Fruit fly (Drosophila melanogaster) whole organism, embryonic: ENCODE results near the gene CG42763.

Source experiments
- CG11504 ChIP-seq: fragments of 200-800 bp; sonication (Bioruptor generic); optimal IDR thresholded peaks from 3 replicates; lab custom pipeline; 2019; ENCODE audit warnings: missing biosample characterization, mild to moderate bottlenecking, missing genetic modification characterization, moderate library complexity
- CG12071 ChIP-seq: fragments of 200-800 bp; sonication (Bioruptor generic); optimal IDR thresholded peaks from 3 replicates; lab custom pipeline; 2018; ENCODE audit warnings: missing biosample characterization, mild to moderate bottlenecking, missing genetic modification characterization
- CG13894 ChIP-seq: fragments of 200-800 bp; sonication (Bioruptor generic); optimal IDR thresholded peaks from 3 replicates; lab custom pipeline; 2018; ENCODE audit warnings: missing biosample characterization, mild to moderate bottlenecking, missing genetic modification characterization, moderate library complexity
- CG14965 ChIP-seq: fragments of 200-800 bp; sonication (Bioruptor generic); optimal IDR thresholded peaks from 2 replicates; lab custom pipeline; 2016; ENCODE audit warnings: missing biosample characterization, missing genetic modification characterization, borderline replicate concordance
- CG15011 ChIP-seq: fragments of 200-800 bp; sonication (Bioruptor generic); optimal IDR thresholded peaks from 3 replicates; lab custom pipeline; 2018; ENCODE audit warnings: missing biosample characterization, mild to moderate bottlenecking, missing genetic modification characterization
- CG17385 ChIP-seq: fragments of 200-800 bp; sonication (Bioruptor generic); optimal IDR thresholded peaks from 3 replicates; lab custom pipeline; 2018; ENCODE audit warnings: missing biosample characterization, mild to moderate bottlenecking, missing genetic modification characterization
- CG2199 ChIP-seq: fragments of 200-800 bp; sonication (Bioruptor generic); IDR thresholded peaks from 3 replicates; pipeline ENCODE4 v1.3.6; 2022; ENCODE audit warnings: missing biosample characterization, missing genetic modification characterization
- CG30403 ChIP-seq: fragments of 200-800 bp; sonication (Bioruptor generic); optimal IDR thresholded peaks from 3 replicates; lab custom pipeline; 2016; ENCODE audit warnings: missing biosample characterization, missing genetic modification characterization
- CG30431 ChIP-seq: fragments of 200-800 bp; sonication (Bioruptor generic); optimal IDR thresholded peaks from 2 replicates; lab custom pipeline; 2017; ENCODE audit warnings: missing biosample characterization, missing genetic modification characterization
- CG33213 ChIP-seq: fragments of 200-800 bp; sonication (Bioruptor generic); optimal IDR thresholded peaks from 3 replicates; lab custom pipeline; 2016; ENCODE audit warnings: missing biosample characterization, missing genetic modification characterization
- CG4707 ChIP-seq: fragments of 200-800 bp; sonication (Bioruptor generic); optimal IDR thresholded peaks from 2 replicates; lab custom pipeline; 2018; ENCODE audit warnings: missing biosample characterization, mild to moderate bottlenecking, missing genetic modification characterization, moderate library complexity
- CG6175 ChIP-seq: fragments of 200-800 bp; sonication (Bioruptor generic); IDR thresholded peaks from 3 replicates; pipeline ENCODE4 v1.3.6; 2022; ENCODE audit warnings: missing biosample characterization, missing genetic modification characterization
- CG6654 ChIP-seq: fragments of 200-800 bp; sonication (Bioruptor generic); optimal IDR thresholded peaks from 2 replicates; lab custom pipeline; 2017; ENCODE audit warnings: missing biosample characterization, mild to moderate bottlenecking, missing genetic modification characterization
- CG7271 ChIP-seq: fragments of 200-800 bp; sonication (Bioruptor generic); optimal IDR thresholded peaks from 2 replicates; lab custom pipeline; 2018; ENCODE audit warnings: missing biosample characterization, mild to moderate bottlenecking, missing genetic modification characterization, moderate library complexity
- Doc3 ChIP-seq: fragments of 200-800 bp; sonication (Bioruptor generic); IDR thresholded peaks from 3 replicates; pipeline ENCODE4 v1.3.6; 2022; ENCODE audit warnings: missing biosample characterization, missing genetic modification characterization; ENCODE audit not compliant: partially characterized antibody
- Eip74EF ChIP-seq, 2 experiments: fragments of 200-800 bp in 1 of 2; fragments of >200 bp in 1 of 2; sonication (Bioruptor generic) in 1 of 2; optimal IDR thresholded peaks; 2 replicates each; lab custom pipeline; 2017 to 2019; ENCODE audit warnings: missing biosample characterization in 2 of 2, missing genetic modification characterization in 2 of 2, mild to moderate bottlenecking in 1 of 2, moderate library complexity in 1 of 2
- Ets65A ChIP-seq: fragments of 200-800 bp; sonication (Bioruptor generic); peaks from one replicate; lab custom pipeline; 2016; ENCODE audit warnings: missing biosample characterization, missing genetic modification characterization
- Gsc ChIP-seq: fragments of 200-800 bp; sonication (Bioruptor generic); IDR thresholded peaks from 2 replicates; pipeline ENCODE4 v1.3.6; 2022; ENCODE audit warnings: missing biosample characterization, missing genetic modification characterization
- Hey ChIP-seq: fragments of 200-800 bp; sonication (Bioruptor generic); optimal IDR thresholded peaks from 3 replicates; lab custom pipeline; 2018; ENCODE audit warnings: missing biosample characterization, mild to moderate bottlenecking, missing genetic modification characterization
- Oaz ChIP-seq: fragments of 200-800 bp; sonication (Bioruptor generic); IDR thresholded peaks from 2 replicates; pipeline ENCODE4 v1.3.6; 2022; ENCODE audit warnings: missing biosample characterization, missing genetic modification characterization
- Sry-β ChIP-seq: fragments of 200-800 bp; sonication (Bioruptor generic); optimal IDR thresholded peaks from 2 replicates; lab custom pipeline; 2018; ENCODE audit warnings: missing biosample characterization, mild to moderate bottlenecking, missing genetic modification characterization, moderate library complexity
- Xrp1 ChIP-seq: fragments of 200-800 bp; sonication (Bioruptor generic); IDR thresholded peaks from 2 replicates; pipeline ENCODE4 v1.3.6; 2022; ENCODE audit warnings: missing biosample characterization, missing genetic modification characterization
- amos ChIP-seq: fragments of 200-800 bp; sonication (Bioruptor generic); IDR thresholded peaks from 2 replicates; pipeline ENCODE4 v1.3.6; 2022; ENCODE audit warnings: missing biosample characterization, missing genetic modification characterization; ENCODE audit not compliant: partially characterized antibody
- chinmo ChIP-seq: fragments of 200-800 bp; sonication (Bioruptor generic); IDR thresholded peaks from 4 replicates; pipeline ENCODE4 v1.3.6; 2022; ENCODE audit warnings: missing biosample characterization, missing genetic modification characterization; ENCODE audit not compliant: partially characterized antibody
- fd102C ChIP-seq: fragments of 200-800 bp; sonication (Bioruptor generic); optimal IDR thresholded peaks from 2 replicates; lab custom pipeline; 2018; ENCODE audit warnings: missing biosample characterization, mild to moderate bottlenecking, missing genetic modification characterization, moderate library complexity
- jing ChIP-seq: fragments of 200-800 bp; sonication (Bioruptor generic); optimal IDR thresholded peaks from 2 replicates; lab custom pipeline; 2018; ENCODE audit warnings: missing biosample characterization, mild to moderate bottlenecking, missing genetic modification characterization
- kni ChIP-seq: fragments of 200-800 bp; sonication (Bioruptor generic); optimal IDR thresholded peaks from 3 replicates; lab custom pipeline; 2017; ENCODE audit warnings: mild to moderate bottlenecking, missing biosample characterization, missing genetic modification reagents, missing genetic modification characterization
- lilli ChIP-seq: fragments of 200-800 bp; sonication (Bioruptor generic); optimal IDR thresholded peaks from 3 replicates; lab custom pipeline; 2016; ENCODE audit warnings: missing biosample characterization, missing genetic modification characterization
- nom ChIP-seq: fragments of 200-800 bp; sonication (Bioruptor generic); optimal IDR thresholded peaks from 2 replicates; lab custom pipeline; 2017; ENCODE audit warnings: missing biosample characterization, missing genetic modification characterization, mild to moderate bottlenecking, moderate library complexity, missing genetic modification reagents
- oc ChIP-seq: fragments of 200-800 bp; sonication (Bioruptor generic); optimal IDR thresholded peaks from 2 replicates; lab custom pipeline; 2018; ENCODE audit warnings: missing biosample characterization, mild to moderate bottlenecking, missing genetic modification characterization, moderate library complexity
- pan ChIP-seq, 4 experiments: fragments of >200 bp in 3 of 4; fragments of 200-800 bp in 1 of 4; sonication (Bioruptor generic) in 1 of 4; optimal IDR thresholded peaks in 3 of 4; IDR thresholded peaks in 1 of 4; 2 replicates each; pipeline versions ENCODE4 v1.3.6 to Lab custom; 2017 to 2022; ENCODE audit warnings: missing biosample characterization in 2 of 4, missing genetic modification characterization in 2 of 4, mixed read lengths in 1 of 4
- prd ChIP-seq, 3 experiments: fragments of >200 bp in 2 of 3; fragments of 200-800 bp in 1 of 3; sonication (Bioruptor generic) in 1 of 3; optimal IDR thresholded peaks in 2 of 3; IDR thresholded peaks in 1 of 3; 2 replicates in 2 of 3; 3 replicates in 1 of 3; pipeline versions ENCODE4 v1.3.6 to Lab custom; 2017 to 2022; ENCODE audit warnings: missing biosample characterization in 1 of 3, missing genetic modification characterization in 1 of 3
- rib ChIP-seq: fragments of 200-800 bp; sonication (Bioruptor generic); IDR thresholded peaks from 2 replicates; pipeline ENCODE4 v1.3.6; 2022; ENCODE audit warnings: missing biosample characterization, missing genetic modification characterization
- row ChIP-seq: fragments of 200-800 bp; sonication (Bioruptor generic); IDR thresholded peaks from 3 replicates; pipeline ENCODE4 v1.3.6; 2022; ENCODE audit warnings: missing biosample characterization, missing genetic modification characterization
- sens-2 ChIP-seq: fragments of 200-800 bp; sonication (Bioruptor generic); IDR thresholded peaks from 2 replicates; pipeline ENCODE4 v1.3.6; 2022; ENCODE audit warnings: missing biosample characterization, missing genetic modification characterization
- tin ChIP-seq: fragments of 200-800 bp; sonication (Bioruptor generic); optimal IDR thresholded peaks from 3 replicates; lab custom pipeline; 2016; ENCODE audit warnings: missing biosample characterization, missing genetic modification characterization
- tll ChIP-seq, 2 experiments: fragments of 200-800 bp in 1 of 2; fragments of >200 bp in 1 of 2; sonication (Bioruptor generic) in 1 of 2; optimal IDR thresholded peaks; 2 replicates each; lab custom pipeline; 2017 to 2019; ENCODE audit warnings: missing biosample characterization in 2 of 2, missing genetic modification characterization in 2 of 2, mild to moderate bottlenecking in 1 of 2, moderate library complexity in 1 of 2
- yki ChIP-seq: fragments of >200 bp; optimal IDR thresholded peaks from 3 replicates; lab custom pipeline; 2018

The CG42763 gene

DNA sequence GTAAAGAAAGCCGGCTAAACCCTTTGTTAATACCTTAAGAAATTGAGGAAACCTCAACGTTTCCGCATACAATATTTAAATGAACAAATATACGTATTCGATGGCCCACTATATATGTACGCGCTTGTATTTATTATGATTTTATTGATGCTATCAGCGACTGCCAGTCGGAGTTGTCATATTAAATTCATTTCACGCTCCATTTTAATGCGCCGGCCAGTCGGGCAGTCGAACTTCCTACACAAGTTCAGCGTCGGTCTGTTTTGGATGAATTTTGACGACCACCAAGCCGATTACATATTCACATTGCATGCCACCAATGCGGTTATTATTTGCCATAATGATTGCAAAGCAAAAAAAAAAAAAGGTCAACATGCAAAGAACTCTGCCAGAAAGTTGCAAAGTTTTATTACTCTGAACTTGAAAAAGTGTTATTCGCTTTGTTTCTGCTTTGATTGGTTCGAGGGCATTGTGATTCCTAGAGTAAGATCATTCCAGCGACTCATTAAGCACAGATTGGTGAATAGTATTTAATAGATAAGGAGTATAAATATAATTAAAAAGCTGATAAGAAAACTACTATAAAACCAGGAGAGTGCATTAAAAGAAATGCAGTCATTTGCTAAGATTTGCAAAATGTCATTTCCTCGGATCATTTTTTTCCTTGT lies 2.2 kb upstream of the CG42763 start, which contains the start of gene CG31606 (continued):
- TF ChIP-seq CG30431 (GFP tag; lab: Kevin White, UChicago) (no peak), yki (lab: Kevin White, UChicago) (no peak), Doc3 (no peak), chinmo (GFP tag; lab: Robert Waterston, UW) (0 out of 4 replicates have a peak, but pooled peaks have one; percentile 32), CG11504 (tag; lab: Kevin White, UChicago) (no peak), CG30403 (no peak), CG7271 (tag; lab: Kevin White, UChicago) (no peak), CG4707 (GFP tag; lab: Kevin White, UChicago) (no peak), fd102C (GFP tag; lab: Kevin White, UChicago) (no peak), kni (GFP tag; lab: Kevin White, UChicago) (no peak), CG6654 (no peak), jing (GFP tag; lab: Kevin White, UChicago) (no peak), Ets65A (GFP tag; lab: Kevin White, UChicago) (peak; percentile 24), lilli (GFP tag; lab: Kevin White, UChicago) (no peak), nom (GFP tag; lab: Kevin White, UChicago) (no peak), CG12071 (GFP tag; lab: Kevin White, UChicago) (no peak), Eip74EF (GFP tag; optimal IDR thresholded peaks at IDR 0.05; lab: Kevin White, UChicago) (peak in 1 of 2 experiments; percentile 75), Sry-β (GFP tag; lab: Kevin White, UChicago) (no peak), prd (optimal IDR thresholded peaks at IDR 0.05; lab: Kevin White, UChicago) (no peak), prd (GFP tag; IDR thresholded peaks at IDR 0.05; lab: Robert Waterston, UW) (no peak)

DNA sequence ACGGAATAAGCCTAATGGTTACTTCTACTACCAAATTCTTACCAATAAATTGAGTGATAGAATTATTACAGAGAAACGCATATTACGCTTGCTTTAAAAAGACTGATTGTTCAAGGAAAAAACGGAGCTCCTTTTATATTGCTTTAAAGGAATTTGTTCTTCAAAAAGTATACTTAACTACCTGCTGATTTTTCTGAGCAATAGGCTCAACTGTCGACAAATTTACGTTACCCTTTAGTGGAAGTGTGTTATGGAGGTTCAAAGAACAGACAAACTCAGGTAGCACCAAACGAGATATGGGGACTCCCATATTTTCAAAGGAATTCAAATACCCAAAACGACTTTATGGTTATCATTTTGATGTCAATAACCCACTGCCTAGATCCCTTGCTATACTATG lies 960 bp downstream of the CG42763 start, which contains the start of gene CG42762:
Gene CG42762, minus strand, starts transcription at position 101 of the 400 bp plus-strand sequence.
- no peak for TF ChIP-seq sens-2
- peak in 1 of 2 experiments; percentile 31 for TF ChIP-seq tll (GFP tag; optimal IDR thresholded peaks at IDR 0.05; lab: Kevin White, UChicago)
- TF ChIP-seq CG2199 (GFP tag; lab: Robert Waterston, UW): 0 out of 3 replicates have a peak, but pooled peaks have one; percentile 50
- no peak for TF ChIP-seq Gsc (GFP tag; lab: Robert Waterston, UW)

DNA sequence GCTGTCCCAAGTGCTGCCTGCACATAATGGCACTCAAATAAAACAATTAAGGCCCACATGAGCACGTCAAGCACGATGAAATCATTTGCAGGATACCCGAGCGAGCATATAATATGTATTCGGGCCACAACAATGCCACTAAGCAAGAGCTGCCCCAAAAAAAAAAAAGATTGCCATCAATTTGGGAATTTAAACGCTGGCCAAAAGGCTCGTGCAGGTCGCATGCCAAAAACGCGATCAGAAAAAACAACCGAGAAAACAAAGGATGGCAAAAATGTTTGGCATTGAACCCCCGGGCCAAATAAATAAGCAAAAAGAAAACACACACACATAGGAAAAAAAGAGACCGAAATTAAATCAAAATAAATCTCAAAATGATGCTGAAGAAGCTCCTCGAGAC lies 2.1 kb downstream of the CG42763 start:
- TF ChIP-seq kni (GFP tag; lab: Kevin White, UChicago): no peak
- TF ChIP-seq CG6175 (GFP tag; lab: Robert Waterston, UW): no peak
- TF ChIP-seq amos: no peak
- TF ChIP-seq CG13894 (tag; lab: Kevin White, UChicago): no peak
- no peak for TF ChIP-seq Xrp1 (GFP tag; lab: Robert Waterston, UW)
- TF ChIP-seq oc (tag; lab: Kevin White, UChicago): no peak
- TF ChIP-seq tin: no peak
- no peak for TF ChIP-seq row (GFP tag; lab: Robert Waterston, UW)
- no peak for TF ChIP-seq Oaz (GFP tag; lab: Robert Waterston, UW)
- TF ChIP-seq CG14965 (GFP tag; lab: Kevin White, UChicago): no peak
- no peak for TF ChIP-seq rib (GFP tag; lab: Robert Waterston, UW)
- TF ChIP-seq CG15011: no peak
- TF ChIP-seq Eip74EF (GFP tag; optimal IDR thresholded peaks at IDR 0.05; lab: Kevin White, UChicago): no peak
- no peak for TF ChIP-seq CG33213 (GFP tag; lab: Kevin White, UChicago)
- no peak for TF ChIP-seq CG30431 (GFP tag; lab: Kevin White, UChicago)
- TF ChIP-seq pan (optimal IDR thresholded peaks at IDR 0.05; lab: Kevin White, UChicago): no peak
- no peak for TF ChIP-seq pan (GFP tag; optimal IDR thresholded peaks at IDR 0.05 in 1 of 2, IDR thresholded peaks at IDR 0.05 in 1 of 2)
- no peak for TF ChIP-seq Hey (tag; lab: Kevin White, UChicago)
- no peak for TF ChIP-seq CG17385 (GFP tag; lab: Kevin White, UChicago)
